Worm (Caenorhabditis elegans): ENCODE results near the gene F53H8.3.

F53H8.3 gene

DNA sequence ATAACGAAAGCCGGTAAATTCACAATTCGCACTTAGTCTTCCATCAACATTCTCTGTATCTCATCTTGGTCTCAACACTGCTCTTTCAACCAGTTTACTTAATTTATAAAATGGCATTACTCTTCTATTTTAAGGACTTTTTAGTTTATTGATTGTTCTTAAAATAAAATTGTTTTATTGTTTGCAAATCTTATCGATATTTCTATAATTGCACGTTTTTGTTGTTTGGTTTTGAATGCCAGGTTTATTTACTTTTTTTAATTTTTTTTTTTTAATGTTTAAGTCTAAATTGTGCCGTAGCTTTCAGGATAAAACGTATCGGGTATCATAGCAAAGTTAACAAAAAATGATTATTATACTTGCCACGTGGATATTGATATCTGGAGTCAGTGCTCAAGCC lies 19.2 kb downstream of the F53H8.3 start, which contains the start of gene chil-10:
Gene chil-10, plus strand, starts transcription at position 301 of the 400 bp plus-strand sequence.
- TF ChIP-seq nfya-1 (tag; optimal IDR thresholded peaks at IDR 0.05): no peak

- TF ChIP-seq ahr-1 (tag; optimal IDR thresholded peaks at IDR 0.05) (no peak), ceh-30 (tag; optimal IDR thresholded peaks at IDR 0.05) (no peak), pax-1 (tag; optimal IDR thresholded peaks at IDR 0.05) (no peak), unc-3 (GFP tag; conservative IDR thresholded peaks at IDR 0.05) (no peak), unc-3 (tag; optimal IDR thresholded peaks at IDR 0.05) (no peak), pat-9 (tag; optimal IDR thresholded peaks at IDR 0.05) (no peak), ama-1 (optimal IDR thresholded peaks at IDR 0.05) (no peak), rnt-1 (tag; optimal IDR thresholded peaks at IDR 0.05) (no peak), che-1 (tag; optimal IDR thresholded peaks at IDR 0.05) (no peak), fkh-10 (GFP tag; optimal IDR thresholded peaks at IDR 0.05) (no peak), ceh-48 (tag; optimal IDR thresholded peaks at IDR 0.05) (no peak), hlh-13 (GFP tag; optimal IDR thresholded peaks at IDR 0.05) (no peak)
These were observed 21.8 kb downstream of the F53H8.3 start for ce11 chrX:960139-960538.

- no peak for TF ChIP-seq hlh-30 (tag; optimal IDR thresholded peaks at IDR 0.05; ENCODE audit: insufficient read depth)
- no peak for TF ChIP-seq hlh-13 (GFP tag; optimal IDR thresholded peaks at IDR 0.05)
- no peak for TF ChIP-seq ceh-6 (GFP tag; optimal IDR thresholded peaks at IDR 0.05)
- TF ChIP-seq ceh-2 (tag; optimal IDR thresholded peaks at IDR 0.05): no peak
- TF ChIP-seq rnt-1 (tag; optimal IDR thresholded peaks at IDR 0.05): no peak
- no peak for TF ChIP-seq fkh-10 (GFP tag; optimal IDR thresholded peaks at IDR 0.05)
These were observed 24.8 kb downstream of the F53H8.3 start, which contains the start of gene ncs-1 for ce11 chrX:963171-963570. ncs-1 (minus strand) TSS chrX:963271.

DNA sequence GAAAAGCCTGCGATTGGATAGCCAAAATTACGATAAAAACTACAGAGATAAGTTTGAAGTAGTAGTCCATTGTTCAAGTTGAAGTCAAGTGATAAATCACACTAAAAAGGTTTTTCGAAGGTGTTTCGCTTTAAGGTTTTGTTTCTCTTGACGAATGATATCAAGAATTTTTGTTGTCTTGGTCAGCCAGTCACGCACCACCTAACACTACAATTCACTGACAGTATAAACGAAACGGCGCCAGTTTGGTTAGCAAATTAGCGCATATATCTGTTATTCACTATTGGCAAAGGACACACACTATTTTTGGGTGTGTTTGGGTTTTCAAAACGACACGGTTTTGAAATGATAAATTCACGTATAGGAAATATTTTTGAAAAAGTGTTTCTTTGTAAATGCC lies 31.7 kb downstream of the F53H8.3 start, which contains the start of gene C44C1.6:
Gene C44C1.6, minus strand, starts transcription at position 199 of the 400 bp plus-strand sequence.
- TF ChIP-seq ets-4 (tag; optimal IDR thresholded peaks at IDR 0.05) (no peak), C08G9.2 (tag; optimal IDR thresholded peaks at IDR 0.05) (no peak), Y22D7AL.16 (tag; optimal IDR thresholded peaks at IDR 0.05) (no peak), T23F11.4 (GFP tag; optimal IDR thresholded peaks at IDR 0.05) (no peak), tbx-2 (tag; optimal IDR thresholded peaks at IDR 0.05) (no peak), dve-1 (tag; optimal IDR thresholded peaks at IDR 0.05) (no peak), hlh-6 (tag; optimal IDR thresholded peaks at IDR 0.05) (no peak), ztf-16 (tag; optimal IDR thresholded peaks at IDR 0.05) (no peak), ceh-6 (GFP tag; optimal IDR thresholded peaks at IDR 0.05) (no peak), nhr-232 (tag; optimal IDR thresholded peaks at IDR 0.05) (no peak), ceh-9 (tag; optimal IDR thresholded peaks at IDR 0.05) (no peak)

- TF ChIP-seq nfya-1 (tag; optimal IDR thresholded peaks at IDR 0.05) (peak; percentile 46), eyg-1 (tag; optimal IDR thresholded peaks at IDR 0.05) (no peak), pag-3 (tag; optimal IDR thresholded peaks at IDR 0.05; ENCODE audit: borderline replicate concordance) (no peak), ets-4 (tag; optimal IDR thresholded peaks at IDR 0.05) (peak; percentile 15), ceh-9 (tag; optimal IDR thresholded peaks at IDR 0.05) (no peak), fax-1 (tag; optimal IDR thresholded peaks at IDR 0.05) (no peak), K02D7.2 (tag; optimal IDR thresholded peaks at IDR 0.05) (no peak), dmd-4 (tag; optimal IDR thresholded peaks at IDR 0.05; ENCODE audit: borderline replicate concordance) (no peak), ceh-48 (tag; optimal IDR thresholded peaks at IDR 0.05) (peak; percentile 80), zip-5 (tag; optimal IDR thresholded peaks at IDR 0.05) (no peak), pros-1 (tag; optimal IDR thresholded peaks at IDR 0.05) (no peak), che-1 (tag; optimal IDR thresholded peaks at IDR 0.05) (no peak), unc-55 (GFP tag; optimal IDR thresholded peaks at IDR 0.05) (no peak), K09A11.1 (tag; optimal IDR thresholded peaks at IDR 0.05; ENCODE audit: insufficient read depth) (no peak), odd-2 (tag; optimal IDR thresholded peaks at IDR 0.05) (no peak), pax-1 (tag; optimal IDR thresholded peaks at IDR 0.05) (no peak), elt-2 (tag; optimal IDR thresholded peaks at IDR 0.05) (no peak), hlh-13 (GFP tag; optimal IDR thresholded peaks at IDR 0.05) (no peak), tbx-7 (tag; optimal IDR thresholded peaks at IDR 0.05) (no peak), sox-2 (GFP tag; IDR thresholded peaks at IDR 0.05) (no peak), unc-42 (tag; optimal IDR thresholded peaks at IDR 0.05) (peak; percentile 15), hlh-6 (tag; optimal IDR thresholded peaks at IDR 0.05) (no peak), npax-4 (tag; optimal IDR thresholded peaks at IDR 0.05) (no peak), C08G9.2 (tag; optimal IDR thresholded peaks at IDR 0.05) (no peak), hlh-30 (tag; optimal IDR thresholded peaks at IDR 0.05; ENCODE audit: insufficient read depth) (no peak), elt-4 (tag; optimal IDR thresholded peaks at IDR 0.05) (no peak), ceh-24 (tag; optimal IDR thresholded peaks at IDR 0.05) (no peak)
These were observed 36.3 kb downstream of the F53H8.3 start, which contains the start of gene vps-45 for ce11 chrX:974499-975235. vps-45 (minus strand) TSS chrX:974848.

All from whole organism, late embryonic.